Worm (Caenorhabditis elegans): ENCODE data around the gene ZK1307.3.

Gene ZK1307.3

DNA sequence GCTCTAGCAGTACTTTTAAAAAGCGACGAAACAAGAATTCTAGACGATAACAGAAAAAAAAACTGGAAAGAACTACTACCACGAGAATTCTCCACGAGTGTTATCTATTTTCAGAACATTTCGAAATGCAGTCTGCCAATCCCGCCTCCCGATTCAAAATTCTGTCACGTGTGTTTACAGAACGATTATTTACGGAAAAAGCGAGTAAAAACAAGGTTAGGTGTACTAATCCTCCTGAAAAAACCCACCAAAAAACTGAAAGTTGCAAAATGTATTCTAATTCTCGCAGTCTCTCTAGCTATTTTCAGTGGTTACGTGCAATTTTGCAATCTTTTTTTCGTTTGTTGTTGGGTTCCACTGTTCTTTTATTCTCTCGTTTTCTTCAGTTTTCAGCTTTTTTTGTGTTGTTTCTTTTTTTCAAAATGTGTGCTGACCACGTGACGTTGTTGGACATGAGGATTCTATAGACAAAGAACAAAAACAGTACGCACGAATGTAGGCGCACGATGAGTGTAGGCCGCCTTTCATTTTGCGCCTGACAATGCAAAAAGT lies 46.3 kb downstream of the ZK1307.3 start:
- TF ChIP-seq F13C5.2 (tag; optimal IDR thresholded peaks at IDR 0.05), result no peak

DNA sequence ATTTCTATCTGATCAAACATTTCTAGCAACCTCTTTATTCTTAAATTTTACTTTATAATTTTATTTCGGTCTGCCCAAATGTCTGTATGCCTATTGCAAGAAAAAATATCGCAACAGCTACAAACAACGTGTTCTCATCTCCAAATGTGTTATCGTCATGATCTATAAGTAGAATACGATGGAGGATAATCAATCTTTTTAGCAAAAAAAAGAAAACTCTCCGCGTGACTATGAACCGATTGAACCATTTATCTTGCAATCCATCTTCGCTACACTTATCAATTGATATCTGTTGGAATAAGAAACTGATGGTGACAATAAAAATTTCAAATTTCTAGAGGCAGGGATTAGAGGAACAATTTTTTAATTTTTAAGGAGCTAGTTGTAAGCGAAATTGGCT lies 46.9 kb downstream of the ZK1307.3 start:
- TF ChIP-seq hmg-4 (GFP tag; optimal IDR thresholded peaks at IDR 0.05) (no peak), tbx-11 (GFP tag; IDR thresholded peaks at IDR 0.05) (no peak), ama-1 (optimal IDR thresholded peaks at IDR 0.05) (no peak), tra-4 (tag; optimal IDR thresholded peaks at IDR 0.05) (no peak), sea-1 (GFP tag; conservative IDR thresholded peaks at IDR 0.05) (no peak), scrt-1 (GFP tag; IDR thresholded peaks at IDR 0.05) (no peak), F13C5.2 (tag; optimal IDR thresholded peaks at IDR 0.05) (no peak), ceh-36 (tag; optimal IDR thresholded peaks at IDR 0.05) (no peak), hmbx-1 (tag; optimal IDR thresholded peaks at IDR 0.05) (no peak), ets-7 (tag; optimal IDR thresholded peaks at IDR 0.05) (no peak), pes-1 (GFP tag; IDR thresholded peaks at IDR 0.05) (no peak)

DNA sequence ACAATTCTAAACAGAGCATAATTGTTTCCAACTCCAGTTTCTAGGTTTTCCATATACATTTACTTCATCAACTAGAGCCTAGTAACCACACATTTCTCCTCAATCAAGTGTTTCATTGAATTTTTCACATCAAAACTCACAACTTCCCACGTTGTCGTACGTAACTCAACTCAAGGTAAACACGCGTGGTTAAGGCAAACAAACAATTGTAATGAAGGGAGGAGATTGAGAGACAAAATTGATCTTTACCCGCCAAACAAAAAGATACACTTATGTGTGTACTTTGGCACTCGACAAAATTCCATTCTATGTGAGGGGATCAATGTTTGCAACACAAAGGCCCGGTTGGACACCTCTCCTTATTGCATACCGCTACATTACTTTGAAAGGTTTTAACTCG lies 47.5 kb downstream of the ZK1307.3 start, which contains the start of gene nhr-19:
Gene nhr-19 (minus strand): TSS at position 191 of the 400 bp plus-strand sequence.
- TF ChIP-seq flt-1 (GFP tag; IDR thresholded peaks at IDR 0.05), result no peak
- TF ChIP-seq ets-7 (tag; optimal IDR thresholded peaks at IDR 0.05), result no peak
- TF ChIP-seq aly-1 (tag; optimal IDR thresholded peaks at IDR 0.05), result no peak
- no peak for TF ChIP-seq hnd-1 (tag; optimal IDR thresholded peaks at IDR 0.05)
- no peak for TF ChIP-seq tra-4 (tag; optimal IDR thresholded peaks at IDR 0.05)
- no peak for TF ChIP-seq pes-1 (GFP tag; IDR thresholded peaks at IDR 0.05)
- TF ChIP-seq tbx-37 (GFP tag; conservative IDR thresholded peaks at IDR 0.05), result no peak
- no peak for TF ChIP-seq ceh-13 (GFP tag; optimal IDR thresholded peaks at IDR 0.05)
- no peak for TF ChIP-seq scrt-1 (GFP tag; IDR thresholded peaks at IDR 0.05)
- TF ChIP-seq hmbx-1 (tag; optimal IDR thresholded peaks at IDR 0.05), result no peak
- TF ChIP-seq tbx-11 (GFP tag; IDR thresholded peaks at IDR 0.05), result no peak
- TF ChIP-seq B0310.2 (tag; optimal IDR thresholded peaks at IDR 0.05), result no peak
- no peak for TF ChIP-seq ama-1 (optimal IDR thresholded peaks at IDR 0.05)
- TF ChIP-seq ceh-36 (tag; optimal IDR thresholded peaks at IDR 0.05), result no peak
- no peak for TF ChIP-seq hmg-4 (GFP tag; optimal IDR thresholded peaks at IDR 0.05)

DNA sequence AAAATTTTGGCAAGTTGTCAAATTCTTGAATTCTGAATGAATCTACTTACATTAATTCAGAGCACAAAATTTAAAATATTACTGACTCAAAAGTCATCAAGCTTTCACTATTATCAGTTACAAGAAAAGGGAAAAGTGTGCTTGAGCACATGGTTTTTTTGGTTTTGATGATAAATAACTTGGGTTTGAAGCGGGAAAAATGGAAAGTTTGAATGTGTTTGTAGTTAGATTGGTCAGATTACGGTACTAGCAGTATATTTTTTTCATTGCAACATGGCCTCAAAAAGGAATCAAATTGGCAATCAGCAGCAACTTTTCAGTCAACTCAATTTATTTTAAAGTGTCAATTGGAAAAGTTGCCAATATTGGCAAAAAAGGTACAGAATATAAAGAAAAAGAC lies 48.1 kb downstream of the ZK1307.3 start:
- no peak for TF ChIP-seq sea-1 (GFP tag; conservative IDR thresholded peaks at IDR 0.05)
- no peak for TF ChIP-seq ama-1 (optimal IDR thresholded peaks at IDR 0.05)
- no peak for TF ChIP-seq aly-1 (tag; optimal IDR thresholded peaks at IDR 0.05)

DNA sequence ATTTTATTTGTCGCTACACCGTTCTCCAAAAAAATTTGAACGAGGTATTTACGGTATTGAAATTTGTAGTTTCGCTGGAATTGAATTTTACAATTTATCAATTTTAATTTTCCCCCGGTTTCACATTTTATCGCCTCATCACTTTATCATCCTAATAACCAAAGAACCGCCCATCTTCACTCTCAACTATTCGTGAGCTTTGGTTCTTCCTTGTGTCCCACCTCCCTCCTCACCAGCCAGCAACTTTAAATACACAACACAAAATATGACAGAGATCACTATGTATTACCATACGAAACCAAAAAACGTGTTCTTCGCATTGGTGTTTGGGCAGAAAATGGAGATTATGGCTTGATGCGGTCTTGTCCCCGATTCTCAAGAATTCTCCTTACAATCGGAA lies 48.8 kb downstream of the ZK1307.3 start:
- TF ChIP-seq flt-1 (GFP tag; IDR thresholded peaks at IDR 0.05), result no peak
- no peak for TF ChIP-seq hnd-1 (tag; optimal IDR thresholded peaks at IDR 0.05)
- no peak for TF ChIP-seq ets-7 (tag; optimal IDR thresholded peaks at IDR 0.05)
- no peak for TF ChIP-seq scrt-1 (GFP tag; IDR thresholded peaks at IDR 0.05)
- no peak for TF ChIP-seq B0310.2 (tag; optimal IDR thresholded peaks at IDR 0.05)
- TF ChIP-seq sea-1 (GFP tag; conservative IDR thresholded peaks at IDR 0.05), result no peak
- TF ChIP-seq hmg-4 (GFP tag; optimal IDR thresholded peaks at IDR 0.05), result no peak
- no peak for TF ChIP-seq ama-1 (optimal IDR thresholded peaks at IDR 0.05)
- TF ChIP-seq hmbx-1 (tag; optimal IDR thresholded peaks at IDR 0.05), result no peak
- TF ChIP-seq F13C5.2 (tag; optimal IDR thresholded peaks at IDR 0.05), result no peak
- TF ChIP-seq aly-1 (tag; optimal IDR thresholded peaks at IDR 0.05), result no peak
- TF ChIP-seq ceh-13 (GFP tag; optimal IDR thresholded peaks at IDR 0.05), result no peak
- TF ChIP-seq tbx-37 (GFP tag; conservative IDR thresholded peaks at IDR 0.05), result no peak
- TF ChIP-seq tbx-11 (GFP tag; IDR thresholded peaks at IDR 0.05), result no peak
- TF ChIP-seq tra-4 (tag; optimal IDR thresholded peaks at IDR 0.05), result no peak
- TF ChIP-seq pes-1 (GFP tag; IDR thresholded peaks at IDR 0.05), result no peak
- no peak for TF ChIP-seq ceh-36 (tag; optimal IDR thresholded peaks at IDR 0.05)

DNA sequence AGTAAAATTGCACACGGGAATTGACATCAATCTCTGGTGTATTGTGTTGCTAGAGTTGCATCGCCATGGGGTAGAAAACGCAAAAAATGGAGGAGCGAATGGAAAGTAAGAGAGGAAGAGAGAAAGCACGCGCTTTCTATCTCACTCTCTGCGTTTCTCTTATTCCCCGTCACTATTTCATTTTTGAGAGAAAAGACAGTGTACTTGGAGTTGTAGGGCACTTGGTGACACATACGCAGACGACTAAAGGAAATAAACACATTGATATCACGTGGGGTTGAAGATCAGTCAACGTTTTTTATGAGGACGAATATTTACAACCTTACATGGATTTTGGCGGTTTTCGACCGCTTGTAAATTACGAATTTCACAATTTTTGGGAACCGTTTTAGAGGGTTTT lies 49.4 kb downstream of the ZK1307.3 start:
- TF ChIP-seq scrt-1 (GFP tag; IDR thresholded peaks at IDR 0.05), result no peak
- no peak for TF ChIP-seq B0310.2 (tag; optimal IDR thresholded peaks at IDR 0.05)
- TF ChIP-seq ceh-36 (tag; optimal IDR thresholded peaks at IDR 0.05), result no peak
- no peak for TF ChIP-seq aly-1 (tag; optimal IDR thresholded peaks at IDR 0.05)
- no peak for TF ChIP-seq hmg-4 (GFP tag; optimal IDR thresholded peaks at IDR 0.05)
- TF ChIP-seq tra-4 (tag; optimal IDR thresholded peaks at IDR 0.05), result no peak
- no peak for TF ChIP-seq flt-1 (GFP tag; IDR thresholded peaks at IDR 0.05)
- no peak for TF ChIP-seq ets-7 (tag; optimal IDR thresholded peaks at IDR 0.05)
- no peak for TF ChIP-seq tbx-11 (GFP tag; IDR thresholded peaks at IDR 0.05)
- TF ChIP-seq hmbx-1 (tag; optimal IDR thresholded peaks at IDR 0.05), result no peak
- no peak for TF ChIP-seq ceh-13 (GFP tag; optimal IDR thresholded peaks at IDR 0.05)
- no peak for TF ChIP-seq sea-1 (GFP tag; conservative IDR thresholded peaks at IDR 0.05)
- TF ChIP-seq ama-1 (optimal IDR thresholded peaks at IDR 0.05), result no peak
- TF ChIP-seq hnd-1 (tag; optimal IDR thresholded peaks at IDR 0.05), result no peak
- TF ChIP-seq tbx-37 (GFP tag; conservative IDR thresholded peaks at IDR 0.05), result no peak
- no peak for TF ChIP-seq F13C5.2 (tag; optimal IDR thresholded peaks at IDR 0.05)
- no peak for TF ChIP-seq pes-1 (GFP tag; IDR thresholded peaks at IDR 0.05)

DNA sequence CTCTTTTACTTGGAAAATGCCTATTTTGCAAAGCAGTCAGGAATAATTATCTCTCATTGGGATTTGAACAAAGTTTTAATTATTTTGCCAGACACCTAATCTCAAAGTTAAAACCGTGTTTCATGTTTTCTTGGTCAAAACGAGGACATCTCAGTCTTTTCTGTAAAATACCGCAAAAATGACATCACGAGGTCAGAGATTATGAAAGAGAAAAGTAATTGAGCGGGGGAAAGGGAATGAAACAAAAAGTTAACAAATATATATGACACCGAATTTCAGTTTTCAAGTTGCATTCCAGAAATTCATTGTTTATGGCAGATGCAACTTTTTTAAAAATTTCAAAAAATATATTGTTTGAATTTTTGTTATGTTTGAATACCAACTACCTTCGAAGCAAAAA lies 50.3 kb downstream of the ZK1307.3 start:
- TF ChIP-seq tbx-37 (GFP tag; conservative IDR thresholded peaks at IDR 0.05) (no peak), ceh-13 (GFP tag; optimal IDR thresholded peaks at IDR 0.05) (no peak), sea-1 (GFP tag; conservative IDR thresholded peaks at IDR 0.05) (no peak), hnd-1 (tag; optimal IDR thresholded peaks at IDR 0.05) (no peak), scrt-1 (GFP tag; IDR thresholded peaks at IDR 0.05) (no peak), tra-4 (tag; optimal IDR thresholded peaks at IDR 0.05) (no peak), ceh-36 (tag; optimal IDR thresholded peaks at IDR 0.05) (no peak), ets-7 (tag; optimal IDR thresholded peaks at IDR 0.05) (no peak), B0310.2 (tag; optimal IDR thresholded peaks at IDR 0.05) (no peak), flt-1 (GFP tag; IDR thresholded peaks at IDR 0.05) (no peak)
